Fruit fly (Drosophila melanogaster) Kc167 (cell line): ENCODE data around the gene Cyp4d1.

Source experiments
- Sin3A ChIP-seq: fragments of >200 bp; optimal IDR thresholded peaks from 2 replicates; lab custom pipeline; 2018; ENCODE audit warnings: missing external identifiers
- insv ChIP-seq: fragments of >200 bp; optimal IDR thresholded peaks from 3 replicates; lab custom pipeline; 2018; ENCODE audit warnings: missing external identifiers
- ttk ChIP-seq: sonication (Bioruptor generic); optimal IDR thresholded peaks from 2 replicates; lab custom pipeline; 2017; ENCODE audit warnings: missing external identifiers

DNA sequence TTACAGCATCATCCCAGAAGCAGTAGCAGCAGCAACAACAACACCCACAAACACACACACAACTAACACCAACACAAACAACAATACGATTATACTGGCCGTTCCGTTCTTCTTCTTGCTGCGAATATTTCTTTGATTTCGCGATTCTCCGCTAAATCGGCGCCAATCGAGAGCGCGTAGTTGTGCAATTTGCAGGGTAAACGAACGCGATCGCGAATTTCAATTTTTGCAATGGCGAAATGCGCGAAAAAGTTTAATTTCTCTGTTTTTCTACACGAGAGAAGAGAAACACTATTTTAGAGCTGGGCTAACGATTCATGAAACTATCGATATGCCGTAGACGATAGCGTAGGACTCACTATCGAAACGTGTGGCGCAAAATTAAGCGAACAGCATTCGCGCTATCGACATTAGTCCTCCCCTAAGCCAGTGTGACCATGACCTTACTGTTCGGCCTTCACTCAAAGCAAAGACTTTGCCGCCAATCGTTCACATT, 3.3 kb downstream of the Cyp4d1 start, which contains the start of gene wapl:
- TF ChIP-seq ttk (no peak), Sin3A (lab: Kevin White, UChicago) (no peak), insv (no peak)
